Fruit fly (Drosophila melanogaster) whole organism, embryonic: ENCODE results near the gene Alg2.
A peak's percentile ranks its signal among the peaks of the same experiment; 100 is the strongest.

Experiments
- Ada2b ChIP-seq: fragments of 200-800 bp; sonication (Bioruptor generic); IDR thresholded peaks from 2 replicates; pipeline ENCODE4 v1.3.6; 2022; ENCODE audit warnings: missing biosample characterization, missing genetic modification characterization
- Blimp-1 ChIP-seq: fragments of 200-800 bp; sonication (Bioruptor generic); optimal IDR thresholded peaks from 3 replicates; lab custom pipeline; 2018; ENCODE audit warnings: missing biosample characterization, missing genetic modification characterization, mild to moderate bottlenecking, moderate library complexity, missing genetic modification reagents
- CG10267 ChIP-seq: fragments of 200-800 bp; sonication (Bioruptor generic); optimal IDR thresholded peaks from 2 replicates; lab custom pipeline; 2018; ENCODE audit warnings: missing biosample characterization, mild to moderate bottlenecking, missing genetic modification characterization, moderate library complexity
- CG12104 ChIP-seq: fragments of 200-800 bp; sonication (Bioruptor generic); optimal IDR thresholded peaks from 3 replicates; lab custom pipeline; 2016; ENCODE audit warnings: missing biosample characterization, missing genetic modification characterization
- CG12769 ChIP-seq: fragments of 200-800 bp; sonication (Bioruptor generic); optimal IDR thresholded peaks from 2 replicates; lab custom pipeline; 2019; ENCODE audit warnings: missing biosample characterization, mild to moderate bottlenecking, missing genetic modification characterization, moderate library complexity
- CG13296 ChIP-seq: fragments of 200-800 bp; sonication (Bioruptor generic); optimal IDR thresholded peaks from 3 replicates; lab custom pipeline; 2018; ENCODE audit warnings: missing biosample characterization, mild to moderate bottlenecking, missing genetic modification characterization
- CG14050 ChIP-seq: fragments of 200-800 bp; sonication (Bioruptor generic); IDR thresholded peaks from 3 replicates; pipeline ENCODE4 v1.3.6; 2022; ENCODE audit warnings: missing biosample characterization, missing genetic modification characterization
- CG1529 ChIP-seq: fragments of 200-800 bp; sonication (Bioruptor generic); optimal IDR thresholded peaks from 3 replicates; lab custom pipeline; 2018; ENCODE audit warnings: missing biosample characterization, missing genetic modification characterization
- CG15479 ChIP-seq: fragments of 200-800 bp; sonication (Bioruptor generic); optimal IDR thresholded peaks from 3 replicates; lab custom pipeline; 2019; ENCODE audit warnings: missing biosample characterization, mild to moderate bottlenecking, missing genetic modification characterization, moderate library complexity
- CG15514 ChIP-seq: fragments of 200-800 bp; sonication (Bioruptor generic); optimal IDR thresholded peaks from 3 replicates; lab custom pipeline; 2017; ENCODE audit warnings: missing biosample characterization, missing genetic modification characterization, mild to moderate bottlenecking, moderate library complexity, missing genetic modification reagents
- CG31224 ChIP-seq: fragments of 200-800 bp; sonication (Bioruptor generic); IDR thresholded peaks from 2 replicates; pipeline ENCODE4 v1.3.6; 2022; ENCODE audit warnings: missing biosample characterization, missing genetic modification characterization
- CG32772 ChIP-seq: fragments of 200-800 bp; sonication (Bioruptor generic); IDR thresholded peaks from 2 replicates; pipeline ENCODE4 v1.3.6; 2022; ENCODE audit warnings: missing biosample characterization, missing genetic modification characterization
- CG7372 ChIP-seq: fragments of 200-800 bp; sonication (Bioruptor generic); IDR thresholded peaks from 2 replicates; pipeline ENCODE4 v1.3.6; 2022; ENCODE audit warnings: missing biosample characterization, missing genetic modification characterization
- CG7786 ChIP-seq: fragments of 200-800 bp; sonication (Bioruptor generic); optimal IDR thresholded peaks from 2 replicates; lab custom pipeline; 2016; ENCODE audit warnings: missing biosample characterization, missing genetic modification characterization
- CG9609 ChIP-seq: fragments of 200-800 bp; sonication (Bioruptor generic); optimal IDR thresholded peaks from 3 replicates; lab custom pipeline; 2016; ENCODE audit warnings: missing biosample characterization, missing genetic modification characterization
- D19A ChIP-seq: fragments of 200-800 bp; optimal IDR thresholded peaks from 3 replicates; lab custom pipeline; 2019; ENCODE audit warnings: missing biosample characterization, mild to moderate bottlenecking, missing genetic modification characterization, moderate library complexity
- Dll ChIP-seq: fragments of 200-800 bp; sonication (Bioruptor generic); IDR thresholded peaks from 4 replicates; pipeline ENCODE4 v1.3.6; 2022; ENCODE audit warnings: missing biosample characterization, missing genetic modification characterization; ENCODE audit not compliant: partially characterized antibody
- ERR ChIP-seq: fragments of 200-800 bp; sonication (Bioruptor generic); optimal IDR thresholded peaks from 2 replicates; lab custom pipeline; 2016; ENCODE audit warnings: missing biosample characterization, missing genetic modification characterization
- Hmr ChIP-seq: fragments of 200-800 bp; sonication (Bioruptor generic); optimal IDR thresholded peaks from 3 replicates; lab custom pipeline; 2017; ENCODE audit warnings: mild to moderate bottlenecking, missing biosample characterization, missing genetic modification reagents, missing genetic modification characterization
- Hr39 ChIP-seq: fragments of >200 bp; optimal IDR thresholded peaks from 2 replicates; lab custom pipeline; 2017
- Hr51 ChIP-seq, 2 experiments: fragments of 200-800 bp; sonication (Bioruptor generic); optimal IDR thresholded peaks; 2 replicates in 1 of 2; 3 replicates in 1 of 2; lab custom pipeline; 2016 to 2018; ENCODE audit warnings: missing biosample characterization in 2 of 2, missing genetic modification characterization in 2 of 2, mild to moderate bottlenecking in 1 of 2, moderate library complexity in 1 of 2
- Hr78 ChIP-seq, 2 experiments: fragments of 200-800 bp in 1 of 2; fragments of >200 bp in 1 of 2; sonication (Bioruptor generic) in 1 of 2; optimal IDR thresholded peaks; 2 replicates each; lab custom pipeline; 2017 to 2019; ENCODE audit warnings: missing biosample characterization in 2 of 2, missing genetic modification characterization in 2 of 2, mild to moderate bottlenecking in 1 of 2, moderate library complexity in 1 of 2
- Hsf ChIP-seq: fragments of 200-800 bp; sonication (Bioruptor generic); optimal IDR thresholded peaks from 3 replicates; lab custom pipeline; 2016; ENCODE audit warnings: missing biosample characterization, missing genetic modification characterization
- Lpt ChIP-seq: fragments of >200 bp; optimal IDR thresholded peaks from 2 replicates; lab custom pipeline; 2018; ENCODE audit warnings: missing biosample characterization, missing genetic modification characterization
- NFAT ChIP-seq: fragments of 200-800 bp; sonication (Bioruptor generic); IDR thresholded peaks from 2 replicates; pipeline ENCODE4 v1.3.6; 2022; ENCODE audit warnings: missing biosample characterization, missing genetic modification characterization
- Nf-YA ChIP-seq: fragments of 200-800 bp; sonication (Bioruptor generic); IDR thresholded peaks from 2 replicates; pipeline ENCODE4 v1.3.6; 2022; ENCODE audit warnings: missing biosample characterization, missing genetic modification characterization
- PHDP ChIP-seq: fragments of 200-800 bp; sonication (Bioruptor generic); optimal IDR thresholded peaks from 3 replicates; lab custom pipeline; 2018; ENCODE audit warnings: missing biosample characterization, mild to moderate bottlenecking, missing genetic modification characterization, moderate library complexity
- Poxn ChIP-seq: fragments of 200-800 bp; sonication (Bioruptor generic); IDR thresholded peaks from 2 replicates; pipeline ENCODE4 v1.3.6; 2022; ENCODE audit warnings: missing biosample characterization, missing genetic modification characterization
- Rfx ChIP-seq: fragments of 200-800 bp; sonication (Bioruptor generic); IDR thresholded peaks from 2 replicates; pipeline ENCODE4 v1.3.6; 2022; ENCODE audit warnings: missing biosample characterization, missing genetic modification characterization
- Rx ChIP-seq: fragments of 200-800 bp; sonication (Bioruptor generic); IDR thresholded peaks from 2 replicates; pipeline ENCODE4 v1.3.6; 2022; ENCODE audit warnings: missing biosample characterization, missing genetic modification characterization
- Sox100B ChIP-seq: fragments of 200-800 bp; sonication (Bioruptor generic); optimal IDR thresholded peaks from 3 replicates; lab custom pipeline; 2018; ENCODE audit warnings: missing biosample characterization, mild to moderate bottlenecking, missing genetic modification characterization
- Sox102F ChIP-seq: fragments of 200-800 bp; sonication (Bioruptor generic); optimal IDR thresholded peaks from 2 replicates; lab custom pipeline; 2018; ENCODE audit warnings: missing biosample characterization, mild to moderate bottlenecking, missing genetic modification characterization, moderate library complexity
- al ChIP-seq: fragments of 200-800 bp; sonication (Bioruptor generic); IDR thresholded peaks from 2 replicates; pipeline ENCODE4 v1.3.6; 2022; ENCODE audit warnings: missing biosample characterization, missing genetic modification characterization
- amos ChIP-seq: fragments of 200-800 bp; sonication (Bioruptor generic); IDR thresholded peaks from 2 replicates; pipeline ENCODE4 v1.3.6; 2022; ENCODE audit warnings: missing biosample characterization, missing genetic modification characterization; ENCODE audit not compliant: partially characterized antibody
- cad ChIP-seq: fragments of >200 bp; optimal IDR thresholded peaks from 2 replicates; lab custom pipeline; 2017; ENCODE audit warnings: missing biosample characterization, missing genetic modification characterization
- disco-r ChIP-seq: fragments of 200-800 bp; sonication (Bioruptor generic); optimal IDR thresholded peaks from 2 replicates; lab custom pipeline; 2016; ENCODE audit warnings: missing biosample characterization, missing genetic modification characterization
- dysf ChIP-seq: fragments of 200-800 bp; sonication (Bioruptor generic); IDR thresholded peaks from 3 replicates; pipeline ENCODE4 v1.3.6; 2022; ENCODE audit warnings: missing biosample characterization, missing genetic modification characterization
- fd102C ChIP-seq: fragments of 200-800 bp; sonication (Bioruptor generic); optimal IDR thresholded peaks from 2 replicates; lab custom pipeline; 2018; ENCODE audit warnings: missing biosample characterization, mild to moderate bottlenecking, missing genetic modification characterization, moderate library complexity
- fd96Cb ChIP-seq: fragments of 200-800 bp; sonication (Bioruptor generic); optimal IDR thresholded peaks from 2 replicates; lab custom pipeline; 2018; ENCODE audit warnings: missing biosample characterization, mild to moderate bottlenecking, missing genetic modification characterization, moderate library complexity
- ftz-f1 ChIP-seq: fragments of 200-800 bp; sonication (Bioruptor generic); optimal IDR thresholded peaks from 2 replicates; lab custom pipeline; 2016; ENCODE audit warnings: missing biosample characterization, missing genetic modification characterization
- gcm2 ChIP-seq: fragments of 200-800 bp; sonication (Bioruptor generic); optimal IDR thresholded peaks from 2 replicates; lab custom pipeline; 2016; ENCODE audit warnings: missing biosample characterization, missing genetic modification characterization
- ham ChIP-seq: fragments of 200-800 bp; sonication (Bioruptor generic); IDR thresholded peaks from 2 replicates; pipeline ENCODE4 v1.3.6; 2022; ENCODE audit warnings: missing biosample characterization, missing genetic modification characterization
- ind ChIP-seq: fragments of 200-800 bp; sonication (Bioruptor generic); optimal IDR thresholded peaks from 3 replicates; lab custom pipeline; 2016; ENCODE audit warnings: missing biosample characterization, missing genetic modification characterization
- lilli ChIP-seq: fragments of 200-800 bp; sonication (Bioruptor generic); optimal IDR thresholded peaks from 3 replicates; lab custom pipeline; 2016; ENCODE audit warnings: missing biosample characterization, missing genetic modification characterization
- mam ChIP-seq: fragments of 200-800 bp; sonication (Bioruptor generic); optimal IDR thresholded peaks from 3 replicates; lab custom pipeline; 2016; ENCODE audit warnings: missing biosample characterization, missing genetic modification characterization
- mirr ChIP-seq: fragments of 200-800 bp; sonication (Bioruptor generic); optimal IDR thresholded peaks from 3 replicates; lab custom pipeline; 2018; ENCODE audit warnings: missing biosample characterization, mild to moderate bottlenecking, missing genetic modification characterization
- pita ChIP-seq: fragments of 200-800 bp; sonication (Bioruptor generic); optimal IDR thresholded peaks from 2 replicates; lab custom pipeline; 2017; ENCODE audit warnings: missing biosample characterization, mild to moderate bottlenecking, missing genetic modification characterization
- slou ChIP-seq: fragments of 200-800 bp; sonication (Bioruptor generic); optimal IDR thresholded peaks from 3 replicates; lab custom pipeline; 2016; ENCODE audit warnings: missing biosample characterization, missing genetic modification characterization
- sob ChIP-seq: fragments of 200-800 bp; sonication (Bioruptor generic); IDR thresholded peaks from 2 replicates; pipeline ENCODE4 v1.3.6; 2022; ENCODE audit warnings: missing biosample characterization, missing genetic modification characterization
- stwl ChIP-seq: fragments of 200-800 bp; sonication (Bioruptor generic); optimal IDR thresholded peaks from 3 replicates; lab custom pipeline; 2018; ENCODE audit warnings: missing biosample characterization, mild to moderate bottlenecking, missing genetic modification characterization, moderate library complexity
- wdn ChIP-seq: fragments of 200-800 bp; sonication (Bioruptor generic); IDR thresholded peaks from 2 replicates; pipeline ENCODE4 v1.3.6; 2022; ENCODE audit warnings: missing biosample characterization, missing genetic modification characterization
- zfh2 ChIP-seq: fragments of 200-800 bp; sonication (Bioruptor generic); optimal IDR thresholded peaks from 2 replicates; lab custom pipeline; 2016; ENCODE audit warnings: missing biosample characterization, missing genetic modification characterization

The Alg2 gene

dm6 chr3L:3194059-3194458 lies 50.5 kb downstream of the Alg2 start (continued):
- peak; percentile 92 for TF ChIP-seq Rfx (GFP tag; lab: Robert Waterston, UW)
- TF ChIP-seq Lpt (GFP tag; lab: Kevin White, UChicago): no peak
- peak; percentile 45 for TF ChIP-seq mirr (GFP tag; lab: Kevin White, UChicago)
- peak; percentile 88 for TF ChIP-seq ind
- peak; percentile 88 for TF ChIP-seq CG1529 (GFP tag; lab: Kevin White, UChicago)
- peak; percentile 81 for TF ChIP-seq lilli (GFP tag; lab: Kevin White, UChicago)
- TF ChIP-seq PHDP: peak; percentile 95
- TF ChIP-seq dysf (GFP tag; lab: Robert Waterston, UW): peak; percentile 94
- peak; percentile 93 for TF ChIP-seq CG32772 (GFP tag; lab: Robert Waterston, UW)
- TF ChIP-seq NFAT: peak; percentile 87
- TF ChIP-seq slou (GFP tag; lab: Kevin White, UChicago): no peak
- TF ChIP-seq pita: no peak
- TF ChIP-seq Nf-YA: peak; percentile 88
- TF ChIP-seq fd96Cb: peak; percentile 96
- peak; percentile 50 for TF ChIP-seq ERR (GFP tag; lab: Kevin White, UChicago)
- peak; percentile 92 for TF ChIP-seq CG13296 (GFP tag; lab: Kevin White, UChicago)
- TF ChIP-seq amos (GFP tag; lab: Robert Waterston, UW): no peak
- peak; percentile 93 for TF ChIP-seq Sox100B (GFP tag; lab: Kevin White, UChicago)
- peak; percentile 88 for TF ChIP-seq CG15514 (GFP tag; lab: Kevin White, UChicago)
- TF ChIP-seq Hr51 (GFP tag; optimal IDR thresholded peaks at IDR 0.05; lab: Kevin White, UChicago): peak; percentile 72 to 95
- TF ChIP-seq Poxn (GFP tag; lab: Robert Waterston, UW): peak; percentile 54; the same call in 1 of the 2 replicates
- TF ChIP-seq stwl: peak; percentile 50
- peak; percentile 80 for TF ChIP-seq al (GFP tag; lab: Robert Waterston, UW)
- TF ChIP-seq CG15479 (GFP tag; lab: Kevin White, UChicago): peak; percentile 43
- peak; percentile 88 for TF ChIP-seq CG14050 (GFP tag; lab: Robert Waterston, UW)
- TF ChIP-seq sob (GFP tag; lab: Robert Waterston, UW): peak; percentile 95
- TF ChIP-seq cad: no peak
- TF ChIP-seq CG7786: no peak
- TF ChIP-seq CG9609 (GFP tag; lab: Kevin White, UChicago): peak; percentile 13
- peak; percentile 93 for TF ChIP-seq Rx (GFP tag; lab: Robert Waterston, UW)
- peak; percentile 86 for TF ChIP-seq CG31224 (GFP tag; lab: Robert Waterston, UW)
- TF ChIP-seq Blimp-1 (GFP tag; lab: Kevin White, UChicago): peak; percentile 90
- TF ChIP-seq Ada2b: peak; percentile 95
- peak; percentile 14 for TF ChIP-seq zfh2 (GFP tag; lab: Kevin White, UChicago)
- peak; percentile 89 for TF ChIP-seq CG12104 (GFP tag; lab: Kevin White, UChicago)
- peak; percentile 28 for TF ChIP-seq disco-r (GFP tag; lab: Kevin White, UChicago)
- TF ChIP-seq Sox102F: peak; percentile 96
- peak; percentile 90 for TF ChIP-seq CG12769 (tag; lab: Kevin White, UChicago)
- TF ChIP-seq D19A (tag; lab: Kevin White, UChicago): peak; percentile 93
- TF ChIP-seq Hmr: peak; percentile 94
- peak; percentile 85 for TF ChIP-seq fd102C (GFP tag; lab: Kevin White, UChicago)
- peak; percentile 92 for TF ChIP-seq CG7372 (GFP tag; lab: Robert Waterston, UW)
- peak; percentile 76 for TF ChIP-seq Hsf (GFP tag; lab: Kevin White, UChicago)
- peak; percentile 73 for TF ChIP-seq wdn (GFP tag; lab: Robert Waterston, UW)
- TF ChIP-seq mam: peak; percentile 57
- TF ChIP-seq CG10267 (tag; lab: Kevin White, UChicago): peak; percentile 89
- TF ChIP-seq Hr39 (lab: Kevin White, UChicago): no peak
- peak; percentile 9 for TF ChIP-seq gcm2 (GFP tag; lab: Kevin White, UChicago)
- peak in 1 of 2 experiments; percentile 70 for TF ChIP-seq Hr78 (GFP tag; optimal IDR thresholded peaks at IDR 0.05; lab: Kevin White, UChicago)
- no peak for TF ChIP-seq Dll (GFP tag; lab: Robert Waterston, UW)
- no peak for TF ChIP-seq ham (GFP tag; lab: Robert Waterston, UW)
- no peak for TF ChIP-seq ftz-f1 (GFP tag; lab: Kevin White, UChicago)
